Worm (Caenorhabditis elegans): ENCODE results near the gene F02E11.2.

ce11 chrII:3249406-3249805 is 13.2 kb upstream of the F02E11.2 start, which contains the start of gene clec-124:
- no peak for TF ChIP-seq unc-62 (GFP tag; optimal IDR thresholded peaks at IDR 0.05)
- TF ChIP-seq nhr-27 (tag; optimal IDR thresholded peaks at IDR 0.05) = no peak
- TF ChIP-seq F49E8.2 (tag; optimal IDR thresholded peaks at IDR 0.05; ENCODE audit: insufficient read depth) = no peak
- TF ChIP-seq Y53G8AR.9 (GFP tag; conservative IDR thresholded peaks at IDR 0.05) = no peak
- TF ChIP-seq ama-1 (optimal IDR thresholded peaks at IDR 0.05) = no peak
- TF ChIP-seq ama-1 (GFP tag; optimal IDR thresholded peaks at IDR 0.05) = no peak
- no peak for TF ChIP-seq F39B2.1 (GFP tag; IDR thresholded peaks at IDR 0.05)
- no peak for TF ChIP-seq snpc-4 (GFP tag; optimal IDR thresholded peaks at IDR 0.05)
- TF ChIP-seq snpc-4 (tag; optimal IDR thresholded peaks at IDR 0.05) = no peak
- TF ChIP-seq pha-4 (tag; optimal IDR thresholded peaks at IDR 0.05) = no peak
- TF ChIP-seq athp-1 (tag; optimal IDR thresholded peaks at IDR 0.05) = no peak
